Fruit fly (Drosophila melanogaster): ENCODE measurements around the gene Traf4.

Gene Traf4

dm6 chr2L:4418819-4419218 lies 57.1 kb downstream of the Traf4 start:
- no peak for TF ChIP-seq Myc (optimal IDR thresholded peaks at IDR 0.05)
- no peak for TF ChIP-seq psq (optimal IDR thresholded peaks at IDR 0.05)
- no peak for TF ChIP-seq insv (optimal IDR thresholded peaks at IDR 0.05)
- no peak for TF ChIP-seq Sin3A (optimal IDR thresholded peaks at IDR 0.05)
- no peak for TF ChIP-seq ttk (optimal IDR thresholded peaks at IDR 0.05)
- TF ChIP-seq h (optimal IDR thresholded peaks at IDR 0.05), result no peak

DNA sequence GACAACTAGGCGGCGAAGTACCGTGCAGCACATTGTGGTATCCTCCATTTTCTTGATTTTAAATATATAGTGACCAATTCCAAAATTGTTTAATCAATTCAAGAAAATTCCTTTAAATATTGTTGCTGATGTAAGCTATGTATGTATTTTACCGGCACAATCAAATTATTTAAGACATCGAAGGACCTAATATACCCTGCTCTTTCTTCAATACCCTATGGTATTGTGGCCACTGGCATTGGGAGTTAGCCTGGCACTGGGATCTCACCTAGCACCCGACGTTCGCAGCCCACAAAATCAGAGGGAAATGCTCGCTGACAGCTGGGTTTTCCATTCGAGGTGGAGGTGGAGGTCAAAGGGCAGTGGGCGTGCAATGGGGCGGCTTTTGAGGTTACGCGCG lies 60.4 kb downstream of the Traf4 start:
- TF ChIP-seq h (optimal IDR thresholded peaks at IDR 0.05) (no peak), insv (optimal IDR thresholded peaks at IDR 0.05) (no peak), ttk (optimal IDR thresholded peaks at IDR 0.05) (no peak), psq (optimal IDR thresholded peaks at IDR 0.05) (no peak), Myc (optimal IDR thresholded peaks at IDR 0.05) (no peak), Sin3A (optimal IDR thresholded peaks at IDR 0.05) (no peak)
